Fruit fly (Drosophila melanogaster): Measurements from ENCODE around the gene Ptpmeg2.

DNA sequence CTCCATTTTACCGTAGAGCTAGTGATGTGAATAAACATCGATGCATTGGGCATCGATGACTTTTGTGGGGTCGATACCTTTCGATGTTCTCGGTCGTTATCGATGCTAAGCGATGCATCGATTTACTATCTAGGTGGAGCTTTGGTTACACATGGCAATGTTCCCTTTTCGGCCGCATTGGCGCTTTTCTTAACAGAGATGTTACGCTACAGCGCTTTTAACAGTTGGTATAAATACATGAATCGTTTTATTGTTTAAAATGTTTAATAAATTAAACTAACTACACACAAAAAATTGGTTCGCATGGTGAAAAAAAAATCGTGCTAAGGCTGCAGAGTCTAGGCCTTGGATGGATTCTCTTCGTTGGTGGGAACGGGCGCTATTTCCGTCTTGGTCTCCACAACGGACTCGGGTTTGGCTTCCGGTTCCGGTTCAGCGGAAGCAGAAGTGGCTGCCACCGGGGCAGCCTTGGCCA, at the start of gene Ptpmeg2:
- TF ChIP-seq CG10348 (GFP tag; IDR thresholded peaks at IDR 0.05) = no peak
- TF ChIP-seq Snoo (tag; optimal IDR thresholded peaks at IDR 0.05) = peak; percentile 9
- TF ChIP-seq EcR (GFP tag; optimal IDR thresholded peaks at IDR 0.05) = no peak
- TF ChIP-seq Pif1A (GFP tag; optimal IDR thresholded peaks at IDR 0.05) = peak; percentile 8
- peak; percentile 22 for TF ChIP-seq CG17806 (tag; optimal IDR thresholded peaks at IDR 0.05)
- no peak for TF ChIP-seq D1 (tag; optimal IDR thresholded peaks at IDR 0.05)
- no peak for TF ChIP-seq Pif1B (GFP tag; optimal IDR thresholded peaks at IDR 0.05)
- peak; percentile 15 for TF ChIP-seq CG8159 (tag; optimal IDR thresholded peaks at IDR 0.05)
- no peak for TF ChIP-seq CG13204 (GFP tag; optimal IDR thresholded peaks at IDR 0.05)
- TF ChIP-seq CG14655 (GFP tag; optimal IDR thresholded peaks at IDR 0.05) = peak; percentile 0

Data from whole organism, pupa.